Worm (Caenorhabditis elegans) whole organism, L4 larva: ENCODE measurements around the gene R52.5.

Source experiments
- Y48G9A.11 ChIP-seq: fragments of 200-800 bp; sonication (Bioruptor generic); IDR thresholded peaks from 2 replicates; pipeline ENCODE4 v1.3.6; 2022; ENCODE audit warnings: missing genetic modification reagents, missing genetic modification characterization, missing compliant biosample characterization
- ceh-44 ChIP-seq: fragments of 200-800 bp; sonication (Bioruptor generic); IDR thresholded peaks from 2 replicates; pipeline ENCODE4 v1.3.6; 2022; ENCODE audit warnings: missing genetic modification reagents, missing genetic modification characterization, missing compliant biosample characterization
- cey-2 ChIP-seq: sonication (generic microtip); optimal IDR thresholded peaks from 3 replicates; lab custom pipeline; 2017; ENCODE audit warnings: missing genetic modification characterization, mild to moderate bottlenecking, missing compliant biosample characterization, antibody characterized with exemption, borderline replicate concordance; ENCODE audit not compliant: insufficient read depth
- dmd-6 ChIP-seq: fragments of 200-800 bp; sonication (Bioruptor generic); IDR thresholded peaks from 2 replicates; pipeline ENCODE4 v1.3.6; 2022; ENCODE audit warnings: missing genetic modification reagents, missing genetic modification characterization, missing compliant biosample characterization
- dpl-1 ChIP-seq: fragments of 150-350 bp; optimal IDR thresholded peaks from 2 replicates; lab custom pipeline; 2014; ENCODE audit warnings: missing biosample characterization, missing genetic modification reagents, missing genetic modification characterization
- duxl-1 ChIP-seq: sonication (generic microtip); optimal IDR thresholded peaks from 2 replicates; lab custom pipeline; 2016; ENCODE audit warnings: mild to moderate bottlenecking, missing genetic modification characterization, moderate library complexity, missing compliant biosample characterization; ENCODE audit not compliant: poor library complexity
- fkh-10 ChIP-seq: fragments of 150-350 bp; optimal IDR thresholded peaks from 2 replicates; lab custom pipeline; 2014; ENCODE audit warnings: missing biosample characterization, missing genetic modification reagents, missing genetic modification characterization
- hmg-1.1 ChIP-seq: fragments of 200-800 bp; sonication (Bioruptor generic); IDR thresholded peaks from 2 replicates; pipeline ENCODE4 v1.3.6; 2022; ENCODE audit warnings: missing genetic modification reagents, missing genetic modification characterization, missing compliant biosample characterization
- lim-7 ChIP-seq: fragments of 200-800 bp; sonication (Bioruptor generic); IDR thresholded peaks from 2 replicates; pipeline ENCODE4 v1.3.6; 2022; ENCODE audit warnings: missing genetic modification characterization, missing compliant biosample characterization
- lin-13 ChIP-seq: fragments of 150-350 bp; optimal IDR thresholded peaks from 2 replicates; lab custom pipeline; 2014; ENCODE audit warnings: missing biosample characterization, missing genetic modification reagents, missing genetic modification characterization
- lin-15B ChIP-seq: fragments of 150-350 bp; sonication (generic microtip); optimal IDR thresholded peaks from 3 replicates; lab custom pipeline; 2014; ENCODE audit warnings: missing biosample characterization, missing genetic modification characterization
- lin-38 ChIP-seq: fragments of 200-800 bp; sonication (Bioruptor generic); IDR thresholded peaks from 2 replicates; pipeline ENCODE4 v1.3.6; 2022; ENCODE audit warnings: missing genetic modification reagents, missing genetic modification characterization, missing compliant biosample characterization
- lsy-2 ChIP-seq, 2 experiments: fragments of 150-350 bp in 1 of 2; sonication (generic microtip) in 1 of 2; optimal IDR thresholded peaks; 2 replicates each; lab custom pipeline; 2014 to 2017; ENCODE audit warnings: missing biosample characterization in 2 of 2, missing genetic modification characterization in 2 of 2
- mes-2 ChIP-seq: sonication (generic microtip); optimal IDR thresholded peaks from 2 replicates; lab custom pipeline; 2016; ENCODE audit warnings: missing genotype, mild to moderate bottlenecking, missing genetic modification characterization, missing compliant biosample characterization; ENCODE audit not compliant: poor library complexity, severe bottlenecking
- mxl-2 ChIP-seq: fragments of 200-800 bp; sonication (Bioruptor generic); conservative IDR thresholded peaks from 2 replicates; pipeline ENCODE4 v1.3.6; 2022; ENCODE audit warnings: missing genetic modification reagents, missing genetic modification characterization, missing compliant biosample characterization
- nhr-11 ChIP-seq: fragments of 150-350 bp; optimal IDR thresholded peaks from 2 replicates; lab custom pipeline; 2014; ENCODE audit warnings: missing biosample characterization, missing genetic modification characterization
- nhr-28 ChIP-seq: fragments of 150-350 bp; optimal IDR thresholded peaks from 2 replicates; lab custom pipeline; 2014; ENCODE audit warnings: missing biosample characterization, missing genetic modification characterization
- nhr-6 ChIP-seq: fragments of 150-350 bp; optimal IDR thresholded peaks from 2 replicates; lab custom pipeline; 2014; ENCODE audit warnings: missing biosample characterization, missing genetic modification characterization

R52.5 gene

ce11 chrII:2058985-2059384 lies 50.9 kb downstream of the R52.5 start, which contains the start of gene F07E5.5:
TSS of gene F07E5.5 (minus strand) at chrII:2059070.
- no peak for TF ChIP-seq Y48G9A.11 (GFP tag; lab: Robert Waterston, UW)
- no peak for TF ChIP-seq duxl-1 (tag; lab: Kevin White, UChicago)
- peak; percentile 81 for TF ChIP-seq mes-2 (tag; lab: Kevin White, UChicago)
- peak; percentile 48 for TF ChIP-seq nhr-28 (tag; lab: Kevin White, UChicago)
- no peak for TF ChIP-seq nhr-6
- TF ChIP-seq lin-15B (tag; lab: Kevin White, UChicago), result no peak
- peak; percentile 45 for TF ChIP-seq lin-13
- no peak for TF ChIP-seq lim-7 (GFP tag; lab: Robert Waterston, UW)
- TF ChIP-seq dpl-1 (GFP tag; lab: Kevin White, UChicago), result peak; percentile 64
- peak; percentile 24; the same call in 1 of the 2 replicates for TF ChIP-seq dmd-6 (GFP tag; lab: Robert Waterston, UW)
- TF ChIP-seq lsy-2 (tag; optimal IDR thresholded peaks at IDR 0.05; lab: Kevin White, UChicago), result peak; percentile 74 to 97
- TF ChIP-seq nhr-11 (tag; lab: Kevin White, UChicago), result peak; percentile 69
- no peak for TF ChIP-seq ceh-44 (GFP tag; lab: Robert Waterston, UW)
- TF ChIP-seq lin-38 (GFP tag; lab: Robert Waterston, UW), result peak; percentile 69
- no peak for TF ChIP-seq cey-2 (tag; lab: Kevin White, UChicago)
- peak; percentile 27; the same call in 1 of the 2 replicates for TF ChIP-seq hmg-1.1
- TF ChIP-seq mxl-2, result no peak
- peak; percentile 13 for TF ChIP-seq fkh-10 (GFP tag; lab: Kevin White, UChicago)
